Worm (Caenorhabditis elegans): Measurements from ENCODE around the gene Y48A6C.4.

Gene Y48A6C.4

DNA sequence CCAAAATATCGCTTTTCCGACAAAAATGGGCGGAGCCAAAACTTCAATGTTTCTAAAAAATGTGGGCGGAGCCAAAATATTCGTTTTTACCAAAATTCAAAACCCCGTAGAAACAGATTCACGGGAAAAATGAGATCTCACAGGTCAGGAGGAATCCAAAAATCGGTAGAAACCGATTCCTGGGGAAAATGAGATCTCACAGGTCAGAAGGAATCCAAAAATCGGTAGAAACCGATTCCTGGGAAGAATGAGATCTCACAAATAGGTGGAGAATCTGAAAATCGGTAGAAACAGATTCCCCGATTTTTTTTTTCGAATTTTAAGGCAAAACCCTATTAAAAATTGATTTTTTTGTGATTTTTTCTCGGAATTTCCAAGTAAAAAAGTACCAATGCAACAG is 26.1 kb upstream of the Y48A6C.4 start:
- TF ChIP-seq zfh-2 (GFP tag; conservative IDR thresholded peaks at IDR 0.05) (no peak), unc-130 (GFP tag; optimal IDR thresholded peaks at IDR 0.05) (peak; percentile 72), fkh-3 (tag; optimal IDR thresholded peaks at IDR 0.05) (no peak), dox-1 (GFP tag; IDR thresholded peaks at IDR 0.05) (0 out of 2 replicates have a peak, but pooled peaks have one; percentile 22), ceh-100 (GFP tag; IDR thresholded peaks at IDR 0.05) (peak; percentile 83), him-1 (tag; optimal IDR thresholded peaks at IDR 0.05) (peak; percentile 38)

DNA sequence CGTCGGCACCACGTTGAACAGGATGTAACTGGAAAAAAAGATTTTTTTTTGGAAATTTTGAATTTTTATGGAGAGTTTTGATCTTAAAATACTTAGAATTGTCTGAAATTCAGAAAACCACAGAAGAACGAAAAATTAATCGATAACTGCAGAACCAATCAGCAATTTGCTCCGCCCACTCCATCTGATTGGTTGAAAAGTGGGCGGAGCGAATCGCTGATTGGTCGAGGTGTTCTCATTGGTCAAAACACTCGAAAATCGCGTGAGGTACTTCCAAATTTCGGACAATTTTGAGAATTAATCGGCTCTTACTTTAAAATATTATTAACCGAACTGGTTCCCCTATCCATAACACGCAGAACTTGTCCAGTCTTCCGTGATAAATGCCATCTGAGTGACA is 23.9 kb upstream of the Y48A6C.4 start:
- no peak for TF ChIP-seq mel-28 (tag; optimal IDR thresholded peaks at IDR 0.05; ENCODE audit: borderline replicate concordance)
- no peak for TF ChIP-seq sptf-2 (GFP tag; optimal IDR thresholded peaks at IDR 0.05)
- no peak for TF ChIP-seq hmg-1.2 (GFP tag; IDR thresholded peaks at IDR 0.05)
- TF ChIP-seq ceh-27 (GFP tag; optimal IDR thresholded peaks at IDR 0.05) = no peak
- no peak for TF ChIP-seq B0019.2 (GFP tag; conservative IDR thresholded peaks at IDR 0.05)
- TF ChIP-seq lin-40 (tag; optimal IDR thresholded peaks at IDR 0.05) = no peak
- no peak for TF ChIP-seq ztf-26 (tag; optimal IDR thresholded peaks at IDR 0.05)
- TF ChIP-seq pha-4 (tag; optimal IDR thresholded peaks at IDR 0.05) = no peak
- TF ChIP-seq K12H6.12 (tag; optimal IDR thresholded peaks at IDR 0.05) = no peak
- TF ChIP-seq F39B2.1 (GFP tag; IDR thresholded peaks at IDR 0.05) = no peak
- no peak for TF ChIP-seq B0261.1 (tag; optimal IDR thresholded peaks at IDR 0.05)

- no peak for TF ChIP-seq F55B11.4 (tag; optimal IDR thresholded peaks at IDR 0.05; ENCODE audit: borderline replicate concordance, insufficient read depth)
- no peak for TF ChIP-seq fkh-3 (tag; optimal IDR thresholded peaks at IDR 0.05)
- TF ChIP-seq madf-6 (GFP tag; IDR thresholded peaks at IDR 0.05) = no peak
- TF ChIP-seq dpl-1 (GFP tag; optimal IDR thresholded peaks at IDR 0.05) = no peak
These were observed 19.7 kb upstream of the Y48A6C.4 start, which contains the start of gene hmt-1 for ce11 chrIII:11099864-11100263. Gene hmt-1, minus strand, starts transcription at chrIII:11099964.

DNA sequence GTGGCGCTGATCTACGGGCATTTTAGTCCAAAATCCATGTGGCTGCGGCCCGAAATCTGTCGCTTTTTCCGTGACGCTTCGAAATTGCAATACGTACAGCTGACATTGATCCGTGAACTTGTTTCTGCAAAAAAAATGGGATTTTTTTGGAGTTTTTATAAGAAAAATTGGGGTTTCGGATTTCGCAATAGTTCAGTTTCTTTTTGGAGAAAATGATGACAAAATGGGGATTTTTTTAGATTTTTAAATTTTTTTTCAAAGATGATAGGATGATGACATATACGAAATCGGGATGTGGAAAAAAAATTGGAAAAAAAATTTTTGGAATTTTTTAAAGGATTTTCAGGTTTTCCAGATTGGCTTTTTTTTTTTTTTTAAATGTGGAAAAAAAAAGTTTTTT is 18.4 kb upstream of the Y48A6C.4 start:
- TF ChIP-seq madf-10 (tag; optimal IDR thresholded peaks at IDR 0.05) (no peak), let-526 (GFP tag; IDR thresholded peaks at IDR 0.05) (no peak), madf-8 (GFP tag; conservative IDR thresholded peaks at IDR 0.05) (no peak), Y56A3A.18 (GFP tag; IDR thresholded peaks at IDR 0.05) (no peak), cebp-1 (GFP tag; IDR thresholded peaks at IDR 0.05) (no peak), cebp-1 (tag; optimal IDR thresholded peaks at IDR 0.05) (peak; percentile 91), ceh-27 (GFP tag; optimal IDR thresholded peaks at IDR 0.05) (no peak), repo-1 (tag; optimal IDR thresholded peaks at IDR 0.05) (no peak), aptf-3 (GFP tag; IDR thresholded peaks at IDR 0.05) (no peak)

DNA sequence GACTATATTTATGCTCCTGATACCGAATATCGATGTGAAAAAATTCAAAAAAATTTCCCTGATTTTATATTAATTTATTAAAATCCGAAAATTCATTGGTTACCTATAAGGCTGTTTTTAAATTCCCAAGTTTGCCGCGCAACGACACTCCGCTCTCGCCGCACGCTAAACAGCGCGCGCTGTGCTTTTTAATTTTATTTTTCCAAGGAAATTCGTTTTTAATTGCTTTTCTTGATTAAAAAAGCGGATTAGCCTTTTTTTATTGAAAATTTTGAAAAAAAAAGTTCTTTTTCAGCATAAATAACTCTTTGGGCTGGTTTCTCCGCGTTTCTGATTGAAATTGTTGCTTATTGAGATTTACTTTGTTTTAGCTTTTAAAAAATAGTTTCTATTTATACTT is 12.3 kb upstream of the Y48A6C.4 start:
- TF ChIP-seq B0035.1 (tag; optimal IDR thresholded peaks at IDR 0.05) = no peak
- peak; percentile 60 for TF ChIP-seq attf-3 (GFP tag; conservative IDR thresholded peaks at IDR 0.05)

DNA sequence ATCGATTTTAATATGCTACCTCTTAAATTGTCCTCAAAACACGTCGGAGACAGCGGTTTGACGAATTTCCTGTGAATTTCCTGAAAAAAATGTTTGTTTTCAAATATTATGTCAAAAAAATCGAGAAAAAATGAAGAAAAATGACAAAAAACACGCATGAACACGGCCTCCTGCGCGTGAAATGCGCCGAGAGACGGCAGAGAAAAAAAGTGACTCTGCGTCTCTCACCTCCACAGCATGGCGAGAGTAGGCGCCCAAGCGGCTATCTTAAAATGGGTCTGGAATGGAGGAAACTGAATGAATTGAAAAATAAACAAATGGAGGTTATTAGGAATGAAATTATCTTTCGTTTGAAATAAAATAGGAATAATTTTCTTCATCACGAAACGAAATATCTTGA is 8.8 kb upstream of the Y48A6C.4 start:
- TF ChIP-seq T07F8.4 (tag; optimal IDR thresholded peaks at IDR 0.05) (no peak), K12H6.12 (tag; optimal IDR thresholded peaks at IDR 0.05) (peak; percentile 54), ztf-22 (GFP tag; optimal IDR thresholded peaks at IDR 0.05) (no peak), F23B12.7 (tag; optimal IDR thresholded peaks at IDR 0.05; ENCODE audit: insufficient read depth) (peak; percentile 48), Y95B8A.8 (GFP tag; IDR thresholded peaks at IDR 0.05) (no peak), mcd-1 (GFP tag; IDR thresholded peaks at IDR 0.05) (peak; percentile 91), hmg-1.2 (GFP tag; IDR thresholded peaks at IDR 0.05) (peak; percentile 99), madf-3 (GFP tag; IDR thresholded peaks at IDR 0.05) (0 out of 2 replicates have a peak, but pooled peaks have one; percentile 56), hsf-1 (GFP tag; IDR thresholded peaks at IDR 0.05) (0 out of 2 replicates have a peak, but pooled peaks have one; percentile 16), F37B4.10 (GFP tag; IDR thresholded peaks at IDR 0.05) (0 out of 2 replicates have a peak, but pooled peaks have one; percentile 56), lin-40 (tag; optimal IDR thresholded peaks at IDR 0.05) (peak; percentile 70), F49E8.2 (tag; optimal IDR thresholded peaks at IDR 0.05; ENCODE audit: insufficient read depth) (peak; percentile 6), nhr-120 (GFP tag; IDR thresholded peaks at IDR 0.05) (no peak), rec-8 (tag; optimal IDR thresholded peaks at IDR 0.05) (peak in 1 of 2 experiments; percentile 1)
